Worm (Caenorhabditis elegans) whole organism, mixed stage, embryonic: ENCODE measurements around the gene M01B2.13.

Source experiments
- bed-3 ChIP-seq: fragments of 200-800 bp; sonication (Bioruptor generic); optimal IDR thresholded peaks from 3 replicates; lab custom pipeline; 2018; ENCODE audit warnings: mild to moderate bottlenecking, missing genetic modification characterization, moderate library complexity, missing compliant biosample characterization
- elt-3 ChIP-seq: fragments of 150-350 bp; optimal IDR thresholded peaks from 2 replicates; lab custom pipeline; 2014; ENCODE audit warnings: missing biosample characterization, missing genetic modification characterization
- sem-2 ChIP-seq: fragments of 200-800 bp; sonication (Bioruptor generic); optimal IDR thresholded peaks from 2 replicates; lab custom pipeline; 2018; ENCODE audit warnings: mild to moderate bottlenecking, missing genetic modification characterization, missing compliant biosample characterization
- unc-62 ChIP-seq: fragments of 150-350 bp; optimal IDR thresholded peaks from 2 replicates; lab custom pipeline; 2014; ENCODE audit warnings: missing biosample characterization, missing genetic modification reagents, missing genetic modification characterization

ce11 chrV:15221330-15221729 is 44.4 kb downstream of the M01B2.13 start, which contains the start of gene irld-25:
- TF ChIP-seq sem-2 (GFP tag; lab: Kevin White, UChicago) (no peak), elt-3 (tag; lab: Kevin White, UChicago) (no peak), bed-3 (GFP tag; lab: Kevin White, UChicago) (no peak), unc-62 (GFP tag; lab: Kevin White, UChicago) (no peak)
